Fruit fly (Drosophila melanogaster) whole organism, embryonic: ENCODE results near the gene CG5758.

Experiments used
- CG11695 ChIP-seq: fragments of 200-800 bp; sonication (Bioruptor generic); IDR thresholded peaks from 3 replicates; pipeline ENCODE4 v1.3.6; 2022; ENCODE audit warnings: missing biosample characterization, missing genetic modification characterization
- CG13287 ChIP-seq: fragments of 200-800 bp; sonication (Bioruptor generic); IDR thresholded peaks from 2 replicates; pipeline ENCODE4 v1.3.6; 2022; ENCODE audit warnings: missing biosample characterization, missing genetic modification characterization; ENCODE audit not compliant: partially characterized antibody
- CG14014 ChIP-seq: fragments of 200-800 bp; sonication (Bioruptor generic); IDR thresholded peaks from 2 replicates; pipeline ENCODE4 v1.3.6; 2022; ENCODE audit warnings: missing biosample characterization, missing genetic modification characterization
- CG15269 ChIP-seq: fragments of 200-800 bp; sonication (Bioruptor generic); optimal IDR thresholded peaks from 2 replicates; lab custom pipeline; 2018; ENCODE audit warnings: missing biosample characterization, mild to moderate bottlenecking, missing genetic modification characterization, moderate library complexity
- CG16779 ChIP-seq: fragments of 200-800 bp; sonication (Bioruptor generic); IDR thresholded peaks from 2 replicates; pipeline ENCODE4 v1.3.6; 2022; ENCODE audit warnings: missing biosample characterization, missing genetic modification characterization
- CG18011 ChIP-seq: fragments of 200-800 bp; sonication (Bioruptor generic); optimal IDR thresholded peaks from 2 replicates; lab custom pipeline; 2017; ENCODE audit warnings: missing biosample characterization, missing genetic modification characterization, mild to moderate bottlenecking, moderate library complexity, missing genotype
- CG2678 ChIP-seq: fragments of 200-800 bp; sonication (Bioruptor generic); optimal IDR thresholded peaks from 3 replicates; lab custom pipeline; 2019; ENCODE audit warnings: missing biosample characterization, mild to moderate bottlenecking, missing genetic modification characterization, moderate library complexity
- CG31224 ChIP-seq: fragments of 200-800 bp; sonication (Bioruptor generic); IDR thresholded peaks from 2 replicates; pipeline ENCODE4 v1.3.6; 2022; ENCODE audit warnings: missing biosample characterization, missing genetic modification characterization
- CG32772 ChIP-seq: fragments of 200-800 bp; sonication (Bioruptor generic); IDR thresholded peaks from 2 replicates; pipeline ENCODE4 v1.3.6; 2022; ENCODE audit warnings: missing biosample characterization, missing genetic modification characterization
- CG3407 ChIP-seq: fragments of 200-800 bp; sonication (Bioruptor generic); optimal IDR thresholded peaks from 2 replicates; lab custom pipeline; 2018; ENCODE audit warnings: missing biosample characterization, mild to moderate bottlenecking, missing genetic modification characterization
- CG3847 ChIP-seq: fragments of 200-800 bp; sonication (Bioruptor generic); IDR thresholded peaks from 2 replicates; pipeline ENCODE4 v1.3.6; 2022; ENCODE audit warnings: missing biosample characterization, missing genetic modification characterization
- CG3995 ChIP-seq: fragments of 200-800 bp; sonication (Bioruptor generic); optimal IDR thresholded peaks from 3 replicates; lab custom pipeline; 2016; ENCODE audit warnings: missing biosample characterization, missing genetic modification characterization
- CG7357 ChIP-seq: fragments of 200-800 bp; sonication (Bioruptor generic); IDR thresholded peaks from 3 replicates; pipeline ENCODE4 v1.3.6; 2022; ENCODE audit warnings: missing biosample characterization, missing genetic modification characterization
- CG7556 ChIP-seq: fragments of 200-800 bp; sonication (Bioruptor generic); optimal IDR thresholded peaks from 2 replicates; lab custom pipeline; 2017; ENCODE audit warnings: missing biosample characterization, mild to moderate bottlenecking, missing genetic modification characterization
- CG7928 ChIP-seq: fragments of 200-800 bp; sonication (Bioruptor generic); optimal IDR thresholded peaks from 2 replicates; lab custom pipeline; 2017; ENCODE audit warnings: missing biosample characterization, mild to moderate bottlenecking, missing genetic modification characterization
- CG7987 ChIP-seq: fragments of 200-800 bp; sonication (Bioruptor generic); optimal IDR thresholded peaks from 2 replicates; lab custom pipeline; 2018; ENCODE audit warnings: missing biosample characterization, mild to moderate bottlenecking, missing genetic modification characterization, moderate library complexity
- CG8089 ChIP-seq: fragments of 200-800 bp; sonication (Bioruptor generic); optimal IDR thresholded peaks from 3 replicates; lab custom pipeline; 2016; ENCODE audit warnings: missing biosample characterization, missing genetic modification characterization
- CHES-1-like ChIP-seq: fragments of 200-800 bp; sonication (Bioruptor generic); optimal IDR thresholded peaks from 2 replicates; lab custom pipeline; 2016; ENCODE audit warnings: missing biosample characterization, missing genetic modification characterization
- GATAe ChIP-seq: fragments of 200-800 bp; sonication (Bioruptor generic); conservative IDR thresholded peaks from 2 replicates; pipeline ENCODE4 v1.3.6; 2022; ENCODE audit warnings: missing biosample characterization, missing genetic modification characterization
- HLHmδ ChIP-seq: fragments of 200-800 bp; sonication (Bioruptor generic); optimal IDR thresholded peaks from 2 replicates; lab custom pipeline; 2018; ENCODE audit warnings: missing biosample characterization, mild to moderate bottlenecking, missing genetic modification characterization, moderate library complexity
- NC2β ChIP-seq: fragments of 200-800 bp; sonication (Bioruptor generic); optimal IDR thresholded peaks from 2 replicates; lab custom pipeline; 2016; ENCODE audit warnings: missing biosample characterization, missing genetic modification characterization
- NFAT ChIP-seq: fragments of 200-800 bp; sonication (Bioruptor generic); IDR thresholded peaks from 2 replicates; pipeline ENCODE4 v1.3.6; 2022; ENCODE audit warnings: missing biosample characterization, missing genetic modification characterization
- Nf-YA ChIP-seq: fragments of 200-800 bp; sonication (Bioruptor generic); IDR thresholded peaks from 2 replicates; pipeline ENCODE4 v1.3.6; 2022; ENCODE audit warnings: missing biosample characterization, missing genetic modification characterization
- Rfx ChIP-seq: fragments of 200-800 bp; sonication (Bioruptor generic); IDR thresholded peaks from 2 replicates; pipeline ENCODE4 v1.3.6; 2022; ENCODE audit warnings: missing biosample characterization, missing genetic modification characterization
- Scr ChIP-seq: fragments of 200-800 bp; sonication (Bioruptor generic); IDR thresholded peaks from 2 replicates; pipeline ENCODE4 v1.3.6; 2022; ENCODE audit warnings: missing biosample characterization, missing genetic modification characterization; ENCODE audit not compliant: partially characterized antibody
- Sry-β ChIP-seq: fragments of 200-800 bp; sonication (Bioruptor generic); optimal IDR thresholded peaks from 2 replicates; lab custom pipeline; 2018; ENCODE audit warnings: missing biosample characterization, mild to moderate bottlenecking, missing genetic modification characterization, moderate library complexity
- Xrp1 ChIP-seq: fragments of 200-800 bp; sonication (Bioruptor generic); IDR thresholded peaks from 2 replicates; pipeline ENCODE4 v1.3.6; 2022; ENCODE audit warnings: missing biosample characterization, missing genetic modification characterization
- ash1 ChIP-seq: fragments of 200-800 bp; sonication (Bioruptor generic); optimal IDR thresholded peaks from 2 replicates; lab custom pipeline; 2018; ENCODE audit warnings: missing biosample characterization, mild to moderate bottlenecking, missing genetic modification characterization
- bcd ChIP-seq: fragments of 200-800 bp; sonication (Bioruptor generic); optimal IDR thresholded peaks from 2 replicates; lab custom pipeline; 2017; ENCODE audit warnings: missing biosample characterization, mild to moderate bottlenecking, missing genetic modification characterization
- bigmax ChIP-seq: fragments of 200-800 bp; sonication (Bioruptor generic); optimal IDR thresholded peaks from 2 replicates; lab custom pipeline; 2018; ENCODE audit warnings: missing biosample characterization, mild to moderate bottlenecking, missing genetic modification characterization
- bowl ChIP-seq: fragments of 200-800 bp; sonication (Bioruptor generic); IDR thresholded peaks from 2 replicates; pipeline ENCODE4 v1.3.6; 2022; ENCODE audit warnings: missing biosample characterization, missing genetic modification characterization
- caup ChIP-seq: fragments of 200-800 bp; sonication (Bioruptor generic); optimal IDR thresholded peaks from 3 replicates; lab custom pipeline; 2017; ENCODE audit warnings: missing biosample characterization, mild to moderate bottlenecking, missing genetic modification characterization, moderate library complexity; ENCODE audit not compliant: severe bottlenecking
- crp ChIP-seq, 2 experiments: fragments of 200-800 bp; sonication (Bioruptor generic); optimal IDR thresholded peaks; 2 replicates in 1 of 2; 3 replicates in 1 of 2; lab custom pipeline; 2017; ENCODE audit warnings: missing biosample characterization in 2 of 2, missing genetic modification characterization in 2 of 2, mild to moderate bottlenecking in 1 of 2, moderate library complexity in 1 of 2
- dmrt11E ChIP-seq: fragments of 200-800 bp; sonication (Bioruptor generic); optimal IDR thresholded peaks from 3 replicates; lab custom pipeline; 2018; ENCODE audit warnings: missing biosample characterization, mild to moderate bottlenecking, missing genetic modification characterization, moderate library complexity
- dpn ChIP-seq, 2 experiments: fragments of 200-800 bp; sonication (Bioruptor generic); optimal IDR thresholded peaks; 3 replicates each; lab custom pipeline; 2016; ENCODE audit warnings: missing biosample characterization in 2 of 2, missing genetic modification characterization in 2 of 2
- ems ChIP-seq: fragments of 200-800 bp; sonication (Bioruptor generic); optimal IDR thresholded peaks from 3 replicates; lab custom pipeline; 2016; ENCODE audit warnings: missing biosample characterization, missing genetic modification characterization
- ftz-f1 ChIP-seq: fragments of 200-800 bp; sonication (Bioruptor generic); optimal IDR thresholded peaks from 2 replicates; lab custom pipeline; 2016; ENCODE audit warnings: missing biosample characterization, missing genetic modification characterization
- fu2 ChIP-seq: fragments of 200-800 bp; sonication (Bioruptor generic); optimal IDR thresholded peaks from 2 replicates; lab custom pipeline; 2016; ENCODE audit warnings: missing biosample characterization, missing genetic modification characterization
- gfzf ChIP-seq: fragments of 200-800 bp; sonication (Bioruptor generic); optimal IDR thresholded peaks from 2 replicates; lab custom pipeline; 2016; ENCODE audit warnings: missing biosample characterization, mild to moderate bottlenecking, missing genetic modification characterization, moderate library complexity
- gsb ChIP-seq: fragments of 200-800 bp; sonication (Bioruptor generic); IDR thresholded peaks from 2 replicates; pipeline ENCODE4 v1.3.6; 2022; ENCODE audit warnings: missing biosample characterization, missing genetic modification characterization
- hkb ChIP-seq, 2 experiments: fragments of 200-800 bp in 1 of 2; fragments of >200 bp in 1 of 2; sonication (Bioruptor generic) in 1 of 2; IDR thresholded peaks in 1 of 2; optimal IDR thresholded peaks in 1 of 2; 2 replicates each; pipeline versions ENCODE4 v1.3.6 to Lab custom; 2017 to 2022; ENCODE audit warnings: missing biosample characterization in 1 of 2, missing genetic modification characterization in 1 of 2
- lab ChIP-seq: fragments of 200-800 bp; sonication (Bioruptor generic); optimal IDR thresholded peaks from 3 replicates; lab custom pipeline; 2017; ENCODE audit warnings: missing biosample characterization, missing genetic modification characterization, mild to moderate bottlenecking, moderate library complexity, missing genetic modification reagents
- mld ChIP-seq: fragments of 200-800 bp; sonication (Bioruptor generic); IDR thresholded peaks from 3 replicates; pipeline ENCODE4 v1.3.6; 2022; ENCODE audit warnings: missing biosample characterization, missing genetic modification characterization; ENCODE audit not compliant: partially characterized antibody
- peb ChIP-seq: fragments of 200-800 bp; sonication (Bioruptor generic); IDR thresholded peaks from 2 replicates; pipeline ENCODE4 v1.3.6; 2022; ENCODE audit warnings: missing biosample characterization, missing genetic modification characterization
- pum ChIP-seq: fragments of 200-800 bp; sonication (Bioruptor generic); optimal IDR thresholded peaks from 2 replicates; lab custom pipeline; 2016; ENCODE audit warnings: missing biosample characterization, missing genetic modification characterization
- salm ChIP-seq: fragments of 200-800 bp; sonication (Bioruptor generic); optimal IDR thresholded peaks from 2 replicates; lab custom pipeline; 2018; ENCODE audit warnings: missing biosample characterization, mild to moderate bottlenecking, missing genetic modification characterization
- unc-4 ChIP-seq: fragments of 200-800 bp; sonication (Bioruptor generic); IDR thresholded peaks from 2 replicates; pipeline ENCODE4 v1.3.6; 2022; ENCODE audit warnings: missing biosample characterization, missing genetic modification characterization; ENCODE audit not compliant: partially characterized antibody
- wek ChIP-seq: fragments of 200-800 bp; sonication (Bioruptor generic); optimal IDR thresholded peaks from 3 replicates; lab custom pipeline; 2018; ENCODE audit warnings: missing biosample characterization, mild to moderate bottlenecking, missing genetic modification characterization, moderate library complexity
- zfh2 ChIP-seq: fragments of 200-800 bp; sonication (Bioruptor generic); optimal IDR thresholded peaks from 2 replicates; lab custom pipeline; 2016; ENCODE audit warnings: missing biosample characterization, missing genetic modification characterization

Gene CG5758

DNA sequence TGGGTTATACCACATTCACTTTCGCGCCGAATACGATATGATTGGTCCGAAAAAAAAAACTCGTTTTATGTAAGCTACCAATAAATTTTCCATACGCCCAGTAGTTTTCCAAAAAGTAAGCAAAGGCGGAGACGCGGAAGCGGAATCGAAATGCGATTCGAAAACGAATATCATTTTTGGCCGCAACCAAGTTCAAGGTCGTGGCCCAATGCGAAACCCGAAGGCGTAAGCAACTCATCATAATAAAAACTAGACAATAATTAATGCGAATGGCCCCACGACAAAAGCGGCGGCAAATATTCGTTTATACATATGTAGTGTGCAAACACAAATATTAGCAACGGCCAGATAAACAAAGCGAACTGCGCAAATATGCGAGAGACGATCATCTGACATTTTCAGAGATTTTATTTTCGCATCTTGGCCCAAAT is 16.6 kb downstream of the CG5758 start (continued):
- TF ChIP-seq gsb (GFP tag; lab: Robert Waterston, UW): 0 out of 2 replicates have a peak, but pooled peaks have one; percentile 46
- peak; percentile 31 for TF ChIP-seq bcd (GFP tag; lab: Kevin White, UChicago)
- TF ChIP-seq dpn (GFP tag; optimal IDR thresholded peaks at IDR 0.05; lab: Kevin White, UChicago): peak in 1 of 2 experiments; percentile 43
- no peak for TF ChIP-seq CG32772 (GFP tag; lab: Robert Waterston, UW)
- TF ChIP-seq Rfx (GFP tag; lab: Robert Waterston, UW): peak; percentile 75
- TF ChIP-seq salm: no peak
- no peak for TF ChIP-seq GATAe (GFP tag; lab: Robert Waterston, UW)
- TF ChIP-seq fu2 (GFP tag; lab: Kevin White, UChicago): peak; percentile 4
- no peak for TF ChIP-seq unc-4 (GFP tag; lab: Robert Waterston, UW)
- TF ChIP-seq hkb (optimal IDR thresholded peaks at IDR 0.05; lab: Kevin White, UChicago): no peak
- TF ChIP-seq hkb (GFP tag; IDR thresholded peaks at IDR 0.05; lab: Robert Waterston, UW): peak; percentile 29; the same call in 1 of the 2 replicates
- TF ChIP-seq CG14014 (GFP tag; lab: Robert Waterston, UW): peak; percentile 38; the same call in 1 of the 2 replicates
- peak; percentile 18 for TF ChIP-seq ash1 (GFP tag; lab: Kevin White, UChicago)
- TF ChIP-seq CG3995 (GFP tag; lab: Kevin White, UChicago): peak; percentile 18
- no peak for TF ChIP-seq bigmax (GFP tag; lab: Kevin White, UChicago)
- no peak for TF ChIP-seq wek (GFP tag; lab: Kevin White, UChicago)
- peak; percentile 61 for TF ChIP-seq CHES-1-like (GFP tag; lab: Kevin White, UChicago)
- no peak for TF ChIP-seq Scr (GFP tag; lab: Robert Waterston, UW)
- TF ChIP-seq mld: no peak
- no peak; the same call in 1 of the 2 replicates for TF ChIP-seq CG3847 (GFP tag; lab: Robert Waterston, UW)
- TF ChIP-seq CG3407 (GFP tag; lab: Kevin White, UChicago): no peak
- TF ChIP-seq zfh2 (GFP tag; lab: Kevin White, UChicago): peak; percentile 32
- TF ChIP-seq ftz-f1 (GFP tag; lab: Kevin White, UChicago): peak; percentile 89
- no peak for TF ChIP-seq bowl (GFP tag; lab: Robert Waterston, UW)
- no peak for TF ChIP-seq dmrt11E (tag; lab: Kevin White, UChicago)
- peak; percentile 82 for TF ChIP-seq caup (GFP tag; lab: Kevin White, UChicago)
- TF ChIP-seq CG31224 (GFP tag; lab: Robert Waterston, UW): peak; percentile 21; the same call in 1 of the 2 replicates
- TF ChIP-seq ems (GFP tag; lab: Kevin White, UChicago): no peak
- 0 out of 3 replicates have a peak, but pooled peaks have one; percentile 49 for TF ChIP-seq CG11695 (GFP tag; lab: Robert Waterston, UW)
- peak; percentile 80; the same call in 1 of the 2 replicates for TF ChIP-seq NFAT
- TF ChIP-seq Nf-YA (GFP tag; lab: Robert Waterston, UW): no peak
- no peak for TF ChIP-seq CG7357 (GFP tag; lab: Robert Waterston, UW)
- peak; percentile 51 for TF ChIP-seq CG18011
- TF ChIP-seq CG8089 (GFP tag; lab: Kevin White, UChicago): no peak
- peak; percentile 73 for TF ChIP-seq CG7987 (GFP tag; lab: Kevin White, UChicago)
- TF ChIP-seq HLHmδ: no peak
- TF ChIP-seq CG7556: no peak
- no peak for TF ChIP-seq pum (GFP tag; lab: Kevin White, UChicago)
- TF ChIP-seq CG7928 (GFP tag; lab: Kevin White, UChicago): peak; percentile 54
- TF ChIP-seq Sry-β (GFP tag; lab: Kevin White, UChicago): no peak
- TF ChIP-seq CG13287 (GFP tag; lab: Robert Waterston, UW): peak; percentile 11; the same call in 1 of the 2 replicates
- peak; percentile 25; the same call in 1 of the 2 replicates for TF ChIP-seq Xrp1 (GFP tag; lab: Robert Waterston, UW)
- TF ChIP-seq peb (GFP tag; lab: Robert Waterston, UW): no peak
- no peak for TF ChIP-seq crp (GFP tag; optimal IDR thresholded peaks at IDR 0.05; lab: Kevin White, UChicago)
- no peak for TF ChIP-seq NC2β
- peak; percentile 86 for TF ChIP-seq lab (GFP tag; lab: Kevin White, UChicago)
- TF ChIP-seq CG15269: peak; percentile 23
- no peak for TF ChIP-seq gfzf
- TF ChIP-seq CG2678 (tag; lab: Kevin White, UChicago): peak; percentile 55
- TF ChIP-seq CG16779 (GFP tag; lab: Robert Waterston, UW): 0 out of 2 replicates have a peak, but pooled peaks have one; percentile 26
